Fruit fly (Drosophila melanogaster): ENCODE results near the gene Cdk5alpha.

dm6 chr2L:10259960-10260749 is 50.6 kb downstream of the Cdk5alpha start:
- TF ChIP-seq Blimp-1 (GFP tag; optimal IDR thresholded peaks at IDR 0.05) (no peak), spab (GFP tag; optimal IDR thresholded peaks at IDR 0.05) (no peak), Gug (GFP tag; IDR thresholded peaks at IDR 0.05) (no peak), eg (GFP tag; IDR thresholded peaks at IDR 0.05) (no peak), CG6854 (GFP tag; optimal IDR thresholded peaks at IDR 0.05) (no peak), CG8119 (GFP tag; IDR thresholded peaks at IDR 0.05) (no peak), CG3032 (tag; optimal IDR thresholded peaks at IDR 0.05) (no peak), acj6 (GFP tag; optimal IDR thresholded peaks at IDR 0.05) (no peak), CG7368 (GFP tag; optimal IDR thresholded peaks at IDR 0.05) (no peak), Hr4 (GFP tag; optimal IDR thresholded peaks at IDR 0.05) (no peak)
